Fruit fly (Drosophila melanogaster) Kc167 (cell line): Measurements from ENCODE around the gene CG15882.

Experiments used
- Myc ChIP-seq: fragments of >200 bp; optimal IDR thresholded peaks from 2 replicates; lab custom pipeline; 2017; ENCODE audit warnings: missing external identifiers
- h ChIP-seq: fragments of >200 bp; optimal IDR thresholded peaks from 3 replicates; lab custom pipeline; 2018; ENCODE audit warnings: missing external identifiers
- insv ChIP-seq: fragments of >200 bp; optimal IDR thresholded peaks from 3 replicates; lab custom pipeline; 2018; ENCODE audit warnings: missing external identifiers
- psq ChIP-seq: fragments of >200 bp; optimal IDR thresholded peaks from 2 replicates; lab custom pipeline; 2017; ENCODE audit warnings: missing external identifiers
- ttk ChIP-seq: sonication (Bioruptor generic); optimal IDR thresholded peaks from 2 replicates; lab custom pipeline; 2017; ENCODE audit warnings: missing external identifiers

dm6 chrX:19165144-19166011 is 41.2 kb upstream of the CG15882 start:
- TF ChIP-seq h (lab: Kevin White, UChicago) = no peak
- no peak for TF ChIP-seq Myc (lab: Kevin White, UChicago)
- TF ChIP-seq psq = no peak
- TF ChIP-seq insv (lab: Kevin White, UChicago) = no peak
- TF ChIP-seq ttk (lab: Kevin White, UChicago) = no peak
